Fruit fly (Drosophila melanogaster) whole organism, embryonic: ENCODE data around the gene IRSp53.

Experiments used
- CG10543 ChIP-seq: fragments of 200-800 bp; sonication (Bioruptor generic); optimal IDR thresholded peaks from 3 replicates; lab custom pipeline; 2017; ENCODE audit warnings: missing biosample characterization, mild to moderate bottlenecking, missing genetic modification characterization, moderate library complexity
- CG10565 ChIP-seq: fragments of 200-800 bp; sonication (Bioruptor generic); optimal IDR thresholded peaks from 3 replicates; lab custom pipeline; 2016; ENCODE audit warnings: missing biosample characterization, mild to moderate bottlenecking, missing genetic modification characterization
- CG10979 ChIP-seq: fragments of 200-800 bp; sonication (Bioruptor generic); optimal IDR thresholded peaks from 2 replicates; lab custom pipeline; 2018; ENCODE audit warnings: missing biosample characterization, mild to moderate bottlenecking, missing genetic modification characterization, moderate library complexity
- CG11723 ChIP-seq: fragments of 200-800 bp; sonication (Bioruptor generic); optimal IDR thresholded peaks from 2 replicates; lab custom pipeline; 2017; ENCODE audit warnings: missing biosample characterization, mild to moderate bottlenecking, missing genetic modification characterization
- CG12942 ChIP-seq: fragments of 200-800 bp; sonication (Bioruptor generic); optimal IDR thresholded peaks from 3 replicates; lab custom pipeline; 2016; ENCODE audit warnings: missing biosample characterization, missing genetic modification characterization
- CG15011 ChIP-seq: fragments of 200-800 bp; sonication (Bioruptor generic); optimal IDR thresholded peaks from 3 replicates; lab custom pipeline; 2018; ENCODE audit warnings: missing biosample characterization, mild to moderate bottlenecking, missing genetic modification characterization
- CG17361 ChIP-seq: fragments of 200-800 bp; sonication (Bioruptor generic); IDR thresholded peaks from 3 replicates; pipeline ENCODE4 v1.3.6; 2022; ENCODE audit warnings: missing biosample characterization, missing genetic modification characterization
- CG17385 ChIP-seq: fragments of 200-800 bp; sonication (Bioruptor generic); optimal IDR thresholded peaks from 3 replicates; lab custom pipeline; 2018; ENCODE audit warnings: missing biosample characterization, mild to moderate bottlenecking, missing genetic modification characterization
- CG17612 ChIP-seq: fragments of 200-800 bp; sonication (Bioruptor generic); IDR thresholded peaks from 2 replicates; pipeline ENCODE4 v1.3.6; 2022; ENCODE audit warnings: missing biosample characterization, missing genetic modification characterization
- CG18011 ChIP-seq: fragments of 200-800 bp; sonication (Bioruptor generic); optimal IDR thresholded peaks from 2 replicates; lab custom pipeline; 2017; ENCODE audit warnings: missing biosample characterization, missing genetic modification characterization, mild to moderate bottlenecking, moderate library complexity, missing genotype
- CG18599 ChIP-seq: fragments of 200-800 bp; sonication (Bioruptor generic); optimal IDR thresholded peaks from 3 replicates; lab custom pipeline; 2017; ENCODE audit warnings: missing biosample characterization, missing genetic modification characterization, mild to moderate bottlenecking, moderate library complexity, missing genetic modification reagents
- CG2120 ChIP-seq: fragments of 200-800 bp; sonication (Bioruptor generic); optimal IDR thresholded peaks from 3 replicates; lab custom pipeline; 2016; ENCODE audit warnings: missing biosample characterization, missing genetic modification characterization
- CG2678 ChIP-seq: fragments of 200-800 bp; sonication (Bioruptor generic); optimal IDR thresholded peaks from 3 replicates; lab custom pipeline; 2019; ENCODE audit warnings: missing biosample characterization, mild to moderate bottlenecking, missing genetic modification characterization, moderate library complexity
- CG2712 ChIP-seq: fragments of 200-800 bp; optimal IDR thresholded peaks from 3 replicates; lab custom pipeline; 2019; ENCODE audit warnings: missing biosample characterization, mild to moderate bottlenecking, missing genetic modification characterization, moderate library complexity
- CG31441 ChIP-seq: fragments of 200-800 bp; sonication (Bioruptor generic); IDR thresholded peaks from 2 replicates; pipeline ENCODE4 v1.3.6; 2022; ENCODE audit warnings: missing biosample characterization, missing genetic modification characterization
- CG4328 ChIP-seq: fragments of 200-800 bp; sonication (Bioruptor generic); optimal IDR thresholded peaks from 3 replicates; lab custom pipeline; 2017; ENCODE audit warnings: missing biosample characterization, missing genetic modification reagents, missing genetic modification characterization
- CG4424 ChIP-seq: fragments of 200-800 bp; sonication (Bioruptor generic); optimal IDR thresholded peaks from 3 replicates; lab custom pipeline; 2016; ENCODE audit warnings: missing biosample characterization, missing genetic modification characterization
- CG7372 ChIP-seq: fragments of 200-800 bp; sonication (Bioruptor generic); IDR thresholded peaks from 2 replicates; pipeline ENCODE4 v1.3.6; 2022; ENCODE audit warnings: missing biosample characterization, missing genetic modification characterization
- CG7556 ChIP-seq: fragments of 200-800 bp; sonication (Bioruptor generic); optimal IDR thresholded peaks from 2 replicates; lab custom pipeline; 2017; ENCODE audit warnings: missing biosample characterization, mild to moderate bottlenecking, missing genetic modification characterization
- CG7786 ChIP-seq: fragments of 200-800 bp; sonication (Bioruptor generic); optimal IDR thresholded peaks from 2 replicates; lab custom pipeline; 2016; ENCODE audit warnings: missing biosample characterization, missing genetic modification characterization
- CG7839 ChIP-seq: fragments of 200-800 bp; sonication (Bioruptor generic); optimal IDR thresholded peaks from 3 replicates; lab custom pipeline; 2018; ENCODE audit warnings: missing biosample characterization, mild to moderate bottlenecking, missing genetic modification characterization, moderate library complexity
- CG8478 ChIP-seq: fragments of >200 bp; optimal IDR thresholded peaks from 2 replicates; lab custom pipeline; 2018
- CG9876 ChIP-seq: fragments of 200-800 bp; sonication (Bioruptor generic); optimal IDR thresholded peaks from 2 replicates; lab custom pipeline; 2016; ENCODE audit warnings: missing biosample characterization, missing genetic modification characterization
- Dll ChIP-seq: fragments of 200-800 bp; sonication (Bioruptor generic); IDR thresholded peaks from 4 replicates; pipeline ENCODE4 v1.3.6; 2022; ENCODE audit warnings: missing biosample characterization, missing genetic modification characterization; ENCODE audit not compliant: partially characterized antibody
- Eip74EF ChIP-seq, 2 experiments: fragments of 200-800 bp in 1 of 2; fragments of >200 bp in 1 of 2; sonication (Bioruptor generic) in 1 of 2; optimal IDR thresholded peaks; 2 replicates each; lab custom pipeline; 2017 to 2019; ENCODE audit warnings: missing biosample characterization in 2 of 2, missing genetic modification characterization in 2 of 2, mild to moderate bottlenecking in 1 of 2, moderate library complexity in 1 of 2
- Ets65A ChIP-seq: fragments of 200-800 bp; sonication (Bioruptor generic); peaks from one replicate; lab custom pipeline; 2016; ENCODE audit warnings: missing biosample characterization, missing genetic modification characterization
- HLH3B ChIP-seq: fragments of 200-800 bp; sonication (Bioruptor generic); IDR thresholded peaks from 2 replicates; pipeline ENCODE4 v1.3.6; 2022; ENCODE audit warnings: missing biosample characterization, missing genetic modification characterization
- HLH4C ChIP-seq: fragments of 200-800 bp; sonication (Bioruptor generic); IDR thresholded peaks from 3 replicates; pipeline ENCODE4 v1.3.6; 2022; ENCODE audit warnings: missing biosample characterization, missing genetic modification characterization; ENCODE audit not compliant: partially characterized antibody
- NFAT ChIP-seq: fragments of 200-800 bp; sonication (Bioruptor generic); IDR thresholded peaks from 2 replicates; pipeline ENCODE4 v1.3.6; 2022; ENCODE audit warnings: missing biosample characterization, missing genetic modification characterization
- NfI ChIP-seq: fragments of 200-800 bp; sonication (Bioruptor generic); optimal IDR thresholded peaks from 3 replicates; lab custom pipeline; 2018; ENCODE audit warnings: missing biosample characterization, mild to moderate bottlenecking, missing genetic modification characterization, moderate library complexity
- Oli ChIP-seq: fragments of 200-800 bp; sonication (Bioruptor generic); optimal IDR thresholded peaks from 2 replicates; lab custom pipeline; 2018; ENCODE audit warnings: missing biosample characterization, mild to moderate bottlenecking, missing genetic modification characterization, moderate library complexity
- PHDP ChIP-seq: fragments of 200-800 bp; sonication (Bioruptor generic); optimal IDR thresholded peaks from 3 replicates; lab custom pipeline; 2018; ENCODE audit warnings: missing biosample characterization, mild to moderate bottlenecking, missing genetic modification characterization, moderate library complexity
- Pdp1 ChIP-seq, 2 experiments: fragments of 200-800 bp; sonication (Bioruptor generic); optimal IDR thresholded peaks; 3 replicates each; lab custom pipeline; 2016; ENCODE audit warnings: missing biosample characterization in 2 of 2, missing genetic modification characterization in 2 of 2, mild to moderate bottlenecking in 1 of 2, moderate library complexity in 1 of 2
- Sry-β ChIP-seq: fragments of 200-800 bp; sonication (Bioruptor generic); optimal IDR thresholded peaks from 2 replicates; lab custom pipeline; 2018; ENCODE audit warnings: missing biosample characterization, mild to moderate bottlenecking, missing genetic modification characterization, moderate library complexity
- Ssrp ChIP-seq: fragments of 200-800 bp; sonication (Bioruptor generic); optimal IDR thresholded peaks from 2 replicates; lab custom pipeline; 2018; ENCODE audit warnings: missing biosample characterization, mild to moderate bottlenecking, missing genetic modification characterization, moderate library complexity
- aop ChIP-seq: fragments of 200-800 bp; sonication (Bioruptor generic); IDR thresholded peaks from 2 replicates; pipeline ENCODE4 v1.3.6; 2022; ENCODE audit warnings: missing biosample characterization, missing genetic modification characterization
- az2 ChIP-seq: fragments of 200-800 bp; sonication (Bioruptor generic); optimal IDR thresholded peaks from 3 replicates; lab custom pipeline; 2016; ENCODE audit warnings: missing biosample characterization, missing genetic modification characterization
- bsh ChIP-seq, 2 experiments: fragments of 200-800 bp; sonication (Bioruptor generic); optimal IDR thresholded peaks; 2 replicates each; lab custom pipeline; 2017 to 2018; ENCODE audit warnings: mild to moderate bottlenecking in 2 of 2, missing biosample characterization in 2 of 2, missing genetic modification characterization in 2 of 2, moderate library complexity in 1 of 2
- dysf ChIP-seq: fragments of 200-800 bp; sonication (Bioruptor generic); IDR thresholded peaks from 3 replicates; pipeline ENCODE4 v1.3.6; 2022; ENCODE audit warnings: missing biosample characterization, missing genetic modification characterization
- ewg ChIP-seq: fragments of 200-800 bp; sonication (Bioruptor generic); optimal IDR thresholded peaks from 3 replicates; lab custom pipeline; 2017; ENCODE audit warnings: mild to moderate bottlenecking, missing biosample characterization, missing genetic modification reagents, missing genetic modification characterization
- gcm ChIP-seq: fragments of 200-800 bp; sonication (Bioruptor generic); optimal IDR thresholded peaks from 2 replicates; lab custom pipeline; 2019; ENCODE audit warnings: missing biosample characterization, mild to moderate bottlenecking, missing genetic modification characterization, moderate library complexity
- hth ChIP-seq: fragments of >200 bp; optimal IDR thresholded peaks from 2 replicates; lab custom pipeline; 2017; ENCODE audit warnings: inconsistent platforms
- lilli ChIP-seq: fragments of 200-800 bp; sonication (Bioruptor generic); optimal IDR thresholded peaks from 3 replicates; lab custom pipeline; 2016; ENCODE audit warnings: missing biosample characterization, missing genetic modification characterization
- nerfin-2 ChIP-seq: fragments of 200-800 bp; sonication (Bioruptor generic); IDR thresholded peaks from 2 replicates; pipeline ENCODE4 v1.3.6; 2022; ENCODE audit warnings: missing biosample characterization, missing genetic modification characterization; ENCODE audit not compliant: partially characterized antibody
- nmo ChIP-seq: fragments of 200-800 bp; sonication (Bioruptor generic); optimal IDR thresholded peaks from 2 replicates; lab custom pipeline; 2018; ENCODE audit warnings: missing biosample characterization, mild to moderate bottlenecking, missing genetic modification characterization, moderate library complexity
- pho ChIP-seq: fragments of 200-800 bp; sonication (Bioruptor generic); optimal IDR thresholded peaks from 2 replicates; lab custom pipeline; 2016; ENCODE audit warnings: missing biosample characterization, missing genetic modification characterization
- ranshi ChIP-seq: fragments of 200-800 bp; sonication (Bioruptor generic); IDR thresholded peaks from 2 replicates; pipeline ENCODE4 v1.3.6; 2022; ENCODE audit warnings: missing biosample characterization, missing genetic modification characterization
- sim ChIP-seq: fragments of 200-800 bp; sonication (Bioruptor generic); IDR thresholded peaks from 2 replicates; pipeline ENCODE4 v1.3.6; 2022; ENCODE audit warnings: missing biosample characterization, missing genetic modification characterization
- tna ChIP-seq: fragments of 200-800 bp; sonication (Bioruptor generic); IDR thresholded peaks from 2 replicates; pipeline ENCODE4 v1.3.6; 2022; ENCODE audit warnings: missing biosample characterization, missing genetic modification characterization; ENCODE audit not compliant: partially characterized antibody
- unc-4 ChIP-seq: fragments of 200-800 bp; sonication (Bioruptor generic); IDR thresholded peaks from 2 replicates; pipeline ENCODE4 v1.3.6; 2022; ENCODE audit warnings: missing biosample characterization, missing genetic modification characterization; ENCODE audit not compliant: partially characterized antibody

Gene IRSp53

DNA sequence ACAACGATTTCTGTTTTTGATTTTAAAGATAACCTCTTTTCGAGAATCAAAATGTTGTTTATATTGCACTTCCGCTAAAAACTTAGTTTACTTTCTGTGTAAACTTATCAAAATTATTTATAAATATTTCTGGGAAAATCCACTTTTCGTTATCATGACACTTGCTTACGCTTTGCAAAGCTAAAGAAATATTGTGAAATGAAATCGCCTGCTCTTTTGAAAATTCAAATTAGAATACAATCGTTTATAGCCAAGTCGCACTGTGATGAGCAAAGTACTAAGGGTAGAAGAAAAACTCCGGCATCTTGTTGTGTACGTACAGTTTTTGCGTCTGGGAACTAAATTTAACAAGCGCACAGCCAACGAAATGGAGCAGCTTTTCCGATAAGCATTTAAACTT is 11.4 kb upstream of the IRSp53 start (continued):
- TF ChIP-seq CG10543 (GFP tag; lab: Kevin White, UChicago) (no peak), CG2678 (tag; lab: Kevin White, UChicago) (peak; percentile 42), CG18011 (no peak), PHDP (tag; lab: Kevin White, UChicago) (peak; percentile 23), aop (GFP tag; lab: Robert Waterston, UW) (no peak), Oli (peak; percentile 44), CG7839 (peak; percentile 17), sim (GFP tag; lab: Robert Waterston, UW) (no peak), CG2120 (GFP tag; lab: Kevin White, UChicago) (peak; percentile 36), CG4424 (GFP tag; lab: Kevin White, UChicago) (peak; percentile 20), CG15011 (GFP tag; lab: Kevin White, UChicago) (no peak), CG4328 (no peak), Pdp1 (GFP tag; optimal IDR thresholded peaks at IDR 0.05; lab: Kevin White, UChicago) (peak in 1 of 2 experiments; percentile 2), tna (GFP tag; lab: Robert Waterston, UW) (no peak), CG7786 (GFP tag; lab: Kevin White, UChicago) (no peak), hth (lab: Kevin White, UChicago) (no peak), NFAT (GFP tag; lab: Robert Waterston, UW) (no peak), bsh (GFP tag; optimal IDR thresholded peaks at IDR 0.05; lab: Kevin White, UChicago) (peak in 1 of 2 experiments; percentile 10), az2 (GFP tag; lab: Kevin White, UChicago) (no peak), gcm (GFP tag; lab: Kevin White, UChicago) (no peak), CG2712 (tag; lab: Kevin White, UChicago) (no peak), CG8478 (lab: Kevin White, UChicago) (no peak), unc-4 (GFP tag; lab: Robert Waterston, UW) (no peak), Dll (GFP tag; lab: Robert Waterston, UW) (no peak), nerfin-2 (GFP tag; lab: Robert Waterston, UW) (no peak), Ssrp (tag; lab: Kevin White, UChicago) (peak; percentile 11), Sry-β (no peak), dysf (GFP tag; lab: Robert Waterston, UW) (no peak), CG18599 (GFP tag; lab: Kevin White, UChicago) (peak; percentile 1), ranshi (GFP tag; lab: Robert Waterston, UW) (no peak), CG9876 (GFP tag; lab: Kevin White, UChicago) (no peak), nmo (peak; percentile 14), pho (GFP tag; lab: Kevin White, UChicago) (no peak), CG12942 (GFP tag; lab: Kevin White, UChicago) (no peak), CG11723 (no peak), lilli (GFP tag; lab: Kevin White, UChicago) (peak; percentile 37), CG10979 (peak; percentile 27), HLH3B (GFP tag; lab: Robert Waterston, UW) (0 out of 2 replicates have a peak, but pooled peaks have one; percentile 21), CG7556 (GFP tag; lab: Kevin White, UChicago) (peak; percentile 6), Eip74EF (GFP tag; optimal IDR thresholded peaks at IDR 0.05; lab: Kevin White, UChicago) (peak in 1 of 2 experiments; percentile 20), Ets65A (GFP tag; lab: Kevin White, UChicago) (peak; percentile 24), NfI (GFP tag; lab: Kevin White, UChicago) (peak; percentile 23), ewg (GFP tag; lab: Kevin White, UChicago) (no peak), CG31441 (peak; percentile 32; the same call in 1 of the 2 replicates), CG10565 (GFP tag; lab: Kevin White, UChicago) (no peak), CG17361 (peak; percentile 34; the same call in 1 of the 3 replicates), CG17612 (GFP tag; lab: Robert Waterston, UW) (no peak), CG7372 (GFP tag; lab: Robert Waterston, UW) (no peak), CG17385 (GFP tag; lab: Kevin White, UChicago) (peak; percentile 15), HLH4C (GFP tag; lab: Robert Waterston, UW) (no peak)
